Worm (Caenorhabditis elegans) whole organism, L3 larva: ENCODE measurements around the gene srr-8.

Experiments used
- R02D3.7 ChIP-seq: fragments of 150-350 bp; optimal IDR thresholded peaks from 2 replicates; lab custom pipeline; 2014; ENCODE audit warnings: missing biosample characterization, missing genetic modification characterization
- ZK546.5 ChIP-seq: sonication (generic microtip); optimal IDR thresholded peaks from 2 replicates; lab custom pipeline; 2017; ENCODE audit warnings: missing biosample characterization, missing genetic modification characterization
- aly-2 ChIP-seq: fragments of 150-350 bp; optimal IDR thresholded peaks from 2 replicates; lab custom pipeline; 2014; ENCODE audit warnings: missing biosample characterization, missing genetic modification characterization
- ama-1 ChIP-seq: fragments of 150-350 bp; optimal IDR thresholded peaks from 2 replicates; lab custom pipeline; 2018
- ceh-16 ChIP-seq: sonication (generic microtip); optimal IDR thresholded peaks from 2 replicates; lab custom pipeline; 2017; ENCODE audit warnings: missing biosample characterization, missing genetic modification characterization
- ceh-28 ChIP-seq: fragments of 150-350 bp; optimal IDR thresholded peaks from 2 replicates; lab custom pipeline; 2014; ENCODE audit warnings: missing biosample characterization, missing genetic modification reagents, missing genetic modification characterization
- ceh-82 ChIP-seq: fragments of 150-350 bp; optimal IDR thresholded peaks from 2 replicates; lab custom pipeline; 2014; ENCODE audit warnings: missing biosample characterization, missing genetic modification characterization
- ceh-9 ChIP-seq: sonication (generic microtip); optimal IDR thresholded peaks from 2 replicates; lab custom pipeline; 2018; ENCODE audit warnings: missing biosample characterization, missing genetic modification characterization
- egl-27 ChIP-seq: sonication (generic microtip); optimal IDR thresholded peaks from 4 replicates; lab custom pipeline; 2017; ENCODE audit warnings: missing biosample characterization, missing genetic modification reagents, missing genetic modification characterization
- egl-5 ChIP-seq: fragments of 150-350 bp; optimal IDR thresholded peaks from 2 replicates; lab custom pipeline; 2017; ENCODE audit warnings: missing biosample characterization, missing genetic modification reagents, missing genetic modification characterization, inconsistent platforms
- elt-1 ChIP-seq: fragments of 150-350 bp; optimal IDR thresholded peaks from 2 replicates; lab custom pipeline; 2014; ENCODE audit warnings: missing biosample characterization, missing genetic modification characterization
- elt-2 ChIP-seq: sonication (generic microtip); optimal IDR thresholded peaks from 2 replicates; lab custom pipeline; 2016; ENCODE audit warnings: missing genetic modification reagents, mild to moderate bottlenecking, missing genetic modification characterization, missing compliant biosample characterization
- fkh-10 ChIP-seq: sonication (generic microtip); optimal IDR thresholded peaks from 2 replicates; lab custom pipeline; 2017; ENCODE audit warnings: missing biosample characterization, missing genetic modification reagents, missing genetic modification characterization
- fos-1 ChIP-seq: fragments of 150-350 bp; optimal IDR thresholded peaks from 2 replicates; lab custom pipeline; 2014; ENCODE audit warnings: missing biosample characterization, missing genetic modification characterization
- hmg-11 ChIP-seq: sonication (generic microtip); optimal IDR thresholded peaks from 2 replicates; lab custom pipeline; 2016; ENCODE audit warnings: missing genetic modification characterization, missing compliant biosample characterization
- jun-1 ChIP-seq: fragments of 150-350 bp; optimal IDR thresholded peaks from 2 replicates; lab custom pipeline; 2014; ENCODE audit warnings: missing biosample characterization, missing genetic modification reagents, missing genetic modification characterization
- lin-15B ChIP-seq: fragments of 150-350 bp; optimal IDR thresholded peaks from 2 replicates; lab custom pipeline; 2014; ENCODE audit warnings: missing biosample characterization, missing genetic modification characterization
- lin-39 ChIP-seq: fragments of 150-350 bp; optimal IDR thresholded peaks from 2 replicates; lab custom pipeline; 2018; ENCODE audit warnings: missing biosample characterization, missing genetic modification reagents, missing genetic modification characterization
- mdl-1 ChIP-seq: fragments of 150-350 bp; optimal IDR thresholded peaks from 2 replicates; lab custom pipeline; 2014; ENCODE audit warnings: missing biosample characterization, missing genetic modification characterization
- mml-1 ChIP-seq: fragments of 150-350 bp; sonication (generic microtip); optimal IDR thresholded peaks from 3 replicates; lab custom pipeline; 2014; ENCODE audit warnings: missing biosample characterization, missing genetic modification characterization
- nfya-1 ChIP-seq: sonication (generic microtip); optimal IDR thresholded peaks from 2 replicates; lab custom pipeline; 2017; ENCODE audit warnings: missing genetic modification characterization, mild to moderate bottlenecking, missing compliant biosample characterization, antibody characterized with exemption, moderate library complexity; ENCODE audit not compliant: insufficient read depth
- nhr-11 ChIP-seq: fragments of 150-350 bp; optimal IDR thresholded peaks from 2 replicates; lab custom pipeline; 2014; ENCODE audit warnings: missing biosample characterization, missing genetic modification characterization
- nhr-23 ChIP-seq: fragments of 150-350 bp; optimal IDR thresholded peaks from 2 replicates; lab custom pipeline; 2014; ENCODE audit warnings: missing biosample characterization, missing genetic modification reagents, missing genetic modification characterization
- nhr-237 ChIP-seq: fragments of 150-350 bp; optimal IDR thresholded peaks from 2 replicates; lab custom pipeline; 2014; ENCODE audit warnings: missing biosample characterization, missing genetic modification characterization
- nhr-25 ChIP-seq: sonication (generic microtip); optimal IDR thresholded peaks from 2 replicates; lab custom pipeline; 2017; ENCODE audit warnings: missing biosample characterization, missing genetic modification characterization
- nhr-28 ChIP-seq: fragments of 150-350 bp; optimal IDR thresholded peaks from 2 replicates; lab custom pipeline; 2014; ENCODE audit warnings: missing biosample characterization, missing genetic modification characterization
- nhr-43 ChIP-seq: sonication (generic microtip); optimal IDR thresholded peaks from 2 replicates; lab custom pipeline; 2016; ENCODE audit warnings: mild to moderate bottlenecking, missing genetic modification characterization, missing compliant biosample characterization; ENCODE audit not compliant: poor library complexity, severe bottlenecking
- nhr-67 ChIP-seq: fragments of 150-350 bp; optimal IDR thresholded peaks from 2 replicates; lab custom pipeline; 2014; ENCODE audit warnings: missing biosample characterization, missing genetic modification characterization
- nhr-76 ChIP-seq: fragments of 150-350 bp; sonication (generic microtip); optimal IDR thresholded peaks from 5 replicates; lab custom pipeline; 2014; ENCODE audit warnings: missing biosample characterization, missing genetic modification characterization
- pha-4 ChIP-seq: fragments of 150-350 bp; optimal IDR thresholded peaks from 2 replicates; lab custom pipeline; 2014; ENCODE audit warnings: missing biosample characterization, missing genetic modification reagents, missing genetic modification characterization
- pqm-1 ChIP-seq: fragments of 150-350 bp; optimal IDR thresholded peaks from 2 replicates; lab custom pipeline; 2017; ENCODE audit warnings: missing biosample characterization, missing genetic modification characterization, inconsistent platforms
- sea-2 ChIP-seq: fragments of 150-350 bp; sonication (generic microtip); optimal IDR thresholded peaks from 4 replicates; lab custom pipeline; 2014; ENCODE audit warnings: missing biosample characterization, missing genetic modification reagents, missing genetic modification characterization
- skn-1 ChIP-seq: fragments of 150-350 bp; optimal IDR thresholded peaks from 2 replicates; lab custom pipeline; 2014; ENCODE audit warnings: missing biosample characterization, missing genetic modification characterization
- tbx-2 ChIP-seq: sonication (generic microtip); optimal IDR thresholded peaks from 2 replicates; lab custom pipeline; 2016; ENCODE audit warnings: mild to moderate bottlenecking, missing genetic modification characterization, missing compliant biosample characterization
- unc-39 ChIP-seq: sonication (generic microtip); optimal IDR thresholded peaks from 4 replicates; lab custom pipeline; 2017; ENCODE audit warnings: missing biosample characterization, missing genetic modification characterization
- unc-62 ChIP-seq: fragments of 150-350 bp; sonication (generic microtip); optimal IDR thresholded peaks from 4 replicates; lab custom pipeline; 2014; ENCODE audit warnings: missing biosample characterization, missing genetic modification reagents, missing genetic modification characterization
- zag-1 ChIP-seq: fragments of 150-350 bp; optimal IDR thresholded peaks from 2 replicates; lab custom pipeline; 2014; ENCODE audit warnings: missing biosample characterization, missing genetic modification characterization
- ztf-11 ChIP-seq: fragments of 150-350 bp; optimal IDR thresholded peaks from 2 replicates; lab custom pipeline; 2014; ENCODE audit warnings: missing biosample characterization, missing genetic modification characterization
- ztf-4 ChIP-seq: fragments of 150-350 bp; optimal IDR thresholded peaks from 2 replicates; lab custom pipeline; 2014; ENCODE audit warnings: missing biosample characterization, missing genetic modification characterization

Gene srr-8

ce11 chrV:4967238-4967637 lies 34.2 kb upstream of the srr-8 start:
- no peak for TF ChIP-seq nhr-23
- no peak for TF ChIP-seq pqm-1 (tag; lab: Kevin White, UChicago)

- TF ChIP-seq ZK546.5 (tag; lab: Kevin White, UChicago) (no peak), skn-1 (tag; lab: Kevin White, UChicago) (no peak), nhr-76 (tag; lab: Kevin White, UChicago) (no peak), ama-1 (lab: Kevin White, UChicago) (no peak), fkh-10 (GFP tag; lab: Kevin White, UChicago) (no peak), mml-1 (tag; lab: Kevin White, UChicago) (no peak), jun-1 (tag; lab: Kevin White, UChicago) (no peak), pqm-1 (tag; lab: Kevin White, UChicago) (no peak), ceh-16 (tag; lab: Kevin White, UChicago) (no peak)
Observed at ce11 chrV:4968775-4969174, 32.7 kb upstream of the srr-8 start.

- no peak for TF ChIP-seq unc-62 (GFP tag; lab: Kevin White, UChicago)
- peak; percentile 14 for TF ChIP-seq pqm-1 (tag; lab: Kevin White, UChicago)
- TF ChIP-seq pha-4 (tag; lab: Kevin White, UChicago) = peak; percentile 87
Observed at ce11 chrV:4969503-4969902, 32.0 kb upstream of the srr-8 start.

ce11 chrV:4972943-4973342 lies 28.5 kb upstream of the srr-8 start, which contains the start of gene srsx-9:
Gene srsx-9 (minus strand): TSS chrV:4973043.
- TF ChIP-seq sea-2 = no peak
- no peak for TF ChIP-seq pqm-1 (tag; lab: Kevin White, UChicago)
- TF ChIP-seq pha-4 (tag; lab: Kevin White, UChicago) = no peak
- TF ChIP-seq fos-1 = no peak
- TF ChIP-seq nhr-11 (tag; lab: Kevin White, UChicago) = no peak
- no peak for TF ChIP-seq unc-62 (GFP tag; lab: Kevin White, UChicago)
- TF ChIP-seq ceh-9 = no peak
- no peak for TF ChIP-seq ama-1 (lab: Kevin White, UChicago)
- no peak for TF ChIP-seq nhr-67
- no peak for TF ChIP-seq nfya-1
- no peak for TF ChIP-seq aly-2 (tag; lab: Kevin White, UChicago)
- no peak for TF ChIP-seq zag-1
- TF ChIP-seq ceh-82 (tag; lab: Kevin White, UChicago) = no peak
- no peak for TF ChIP-seq nhr-28

- TF ChIP-seq nhr-67 = no peak
- no peak for TF ChIP-seq nhr-237 (tag; lab: Kevin White, UChicago)
- no peak for TF ChIP-seq aly-2 (tag; lab: Kevin White, UChicago)
- no peak for TF ChIP-seq fos-1
- no peak for TF ChIP-seq ceh-9
- no peak for TF ChIP-seq ama-1 (lab: Kevin White, UChicago)
- TF ChIP-seq nhr-76 (tag; lab: Kevin White, UChicago) = no peak
- no peak for TF ChIP-seq egl-27 (tag; lab: Kevin White, UChicago)
- no peak for TF ChIP-seq lin-15B
- no peak for TF ChIP-seq tbx-2 (tag; lab: Kevin White, UChicago)
- TF ChIP-seq nfya-1 = no peak
- no peak for TF ChIP-seq ceh-82 (tag; lab: Kevin White, UChicago)
- TF ChIP-seq ztf-11 (tag; lab: Kevin White, UChicago) = no peak
- TF ChIP-seq pqm-1 (tag; lab: Kevin White, UChicago) = no peak
- no peak for TF ChIP-seq nhr-43
- no peak for TF ChIP-seq sea-2
- no peak for TF ChIP-seq R02D3.7 (tag; lab: Kevin White, UChicago)
- no peak for TF ChIP-seq unc-62 (GFP tag; lab: Kevin White, UChicago)
Observed at ce11 chrV:4974677-4975076, 26.8 kb upstream of the srr-8 start, which contains the start of gene srsx-10. Gene srsx-10 (minus strand): TSS chrV:4974777.

- TF ChIP-seq nhr-28 (no peak), egl-5 (no peak), nhr-43 (no peak), hmg-11 (tag; lab: Kevin White, UChicago) (no peak), unc-39 (tag; lab: Kevin White, UChicago) (no peak), nhr-237 (tag; lab: Kevin White, UChicago) (no peak), mdl-1 (tag; lab: Kevin White, UChicago) (no peak), ceh-28 (tag; lab: Kevin White, UChicago) (no peak), nhr-76 (tag; lab: Kevin White, UChicago) (no peak), nhr-25 (tag; lab: Kevin White, UChicago) (no peak), zag-1 (no peak), ztf-4 (no peak), ZK546.5 (tag; lab: Kevin White, UChicago) (no peak), lin-39 (tag; lab: Kevin White, UChicago) (no peak), elt-1 (no peak), elt-2 (tag; lab: Kevin White, UChicago) (no peak), nhr-23 (no peak)
Observed at ce11 chrV:4975140-4975539, 26.3 kb upstream of the srr-8 start, which contains the start of gene F26G5.1. Gene F26G5.1 (plus strand): TSS chrV:4975478.
